Fruit fly (Drosophila melanogaster) whole organism, embryonic: ENCODE data around the gene TyrRS.

Experiments used
- ATbp ChIP-seq: fragments of 200-800 bp; sonication (Bioruptor generic); optimal IDR thresholded peaks from 2 replicates; lab custom pipeline; 2017; ENCODE audit warnings: missing biosample characterization, mild to moderate bottlenecking, missing genetic modification characterization, missing genetic modification reagents
- Asciz ChIP-seq: fragments of 200-800 bp; sonication (Bioruptor generic); optimal IDR thresholded peaks from 2 replicates; lab custom pipeline; 2017; ENCODE audit warnings: missing biosample characterization, mild to moderate bottlenecking, missing genetic modification characterization, missing genetic modification reagents
- Blimp-1 ChIP-seq: fragments of 200-800 bp; sonication (Bioruptor generic); optimal IDR thresholded peaks from 3 replicates; lab custom pipeline; 2018; ENCODE audit warnings: missing biosample characterization, missing genetic modification characterization, mild to moderate bottlenecking, moderate library complexity, missing genetic modification reagents
- CG11093 ChIP-seq: fragments of 200-800 bp; sonication (Bioruptor generic); IDR thresholded peaks from 3 replicates; pipeline ENCODE4 v1.3.6; 2022; ENCODE audit warnings: missing biosample characterization, missing genetic modification characterization
- CG11504 ChIP-seq: fragments of 200-800 bp; sonication (Bioruptor generic); optimal IDR thresholded peaks from 3 replicates; lab custom pipeline; 2019; ENCODE audit warnings: missing biosample characterization, mild to moderate bottlenecking, missing genetic modification characterization, moderate library complexity
- CG12071 ChIP-seq: fragments of 200-800 bp; sonication (Bioruptor generic); optimal IDR thresholded peaks from 3 replicates; lab custom pipeline; 2018; ENCODE audit warnings: missing biosample characterization, mild to moderate bottlenecking, missing genetic modification characterization
- CG14710 ChIP-seq: fragments of 200-800 bp; sonication (Bioruptor generic); optimal IDR thresholded peaks from 3 replicates; lab custom pipeline; 2019; ENCODE audit warnings: missing biosample characterization, mild to moderate bottlenecking, missing genetic modification characterization, moderate library complexity
- CG1529 ChIP-seq: fragments of 200-800 bp; sonication (Bioruptor generic); optimal IDR thresholded peaks from 3 replicates; lab custom pipeline; 2018; ENCODE audit warnings: missing biosample characterization, missing genetic modification characterization
- CG15601 ChIP-seq: fragments of 200-800 bp; sonication (Bioruptor generic); optimal IDR thresholded peaks from 3 replicates; lab custom pipeline; 2019; ENCODE audit warnings: missing biosample characterization, mild to moderate bottlenecking, missing genetic modification characterization, moderate library complexity
- CG1603 ChIP-seq: fragments of 200-800 bp; sonication (Bioruptor generic); optimal IDR thresholded peaks from 2 replicates; lab custom pipeline; 2019; ENCODE audit warnings: missing biosample characterization, mild to moderate bottlenecking, missing genetic modification characterization, moderate library complexity
- CG17568 ChIP-seq: fragments of 200-800 bp; sonication (Bioruptor generic); optimal IDR thresholded peaks from 2 replicates; lab custom pipeline; 2018; ENCODE audit warnings: missing biosample characterization, mild to moderate bottlenecking, missing genetic modification characterization, moderate library complexity
- CG1792 ChIP-seq: fragments of 200-800 bp; sonication (Bioruptor generic); optimal IDR thresholded peaks from 2 replicates; lab custom pipeline; 2016; ENCODE audit warnings: missing biosample characterization, missing genetic modification characterization
- CG18262 ChIP-seq: fragments of 200-800 bp; optimal IDR thresholded peaks from 3 replicates; lab custom pipeline; 2019; ENCODE audit warnings: missing biosample characterization, mild to moderate bottlenecking, missing genetic modification characterization, moderate library complexity
- CG2129 ChIP-seq: fragments of 200-800 bp; sonication (Bioruptor generic); IDR thresholded peaks from 2 replicates; pipeline ENCODE4 v1.3.6; 2022; ENCODE audit warnings: missing biosample characterization, missing genetic modification characterization; ENCODE audit not compliant: partially characterized antibody
- CG2678 ChIP-seq: fragments of 200-800 bp; sonication (Bioruptor generic); optimal IDR thresholded peaks from 3 replicates; lab custom pipeline; 2019; ENCODE audit warnings: missing biosample characterization, mild to moderate bottlenecking, missing genetic modification characterization, moderate library complexity
- CG3407 ChIP-seq: fragments of 200-800 bp; sonication (Bioruptor generic); optimal IDR thresholded peaks from 2 replicates; lab custom pipeline; 2018; ENCODE audit warnings: missing biosample characterization, mild to moderate bottlenecking, missing genetic modification characterization
- CG4707 ChIP-seq: fragments of 200-800 bp; sonication (Bioruptor generic); optimal IDR thresholded peaks from 2 replicates; lab custom pipeline; 2018; ENCODE audit warnings: missing biosample characterization, mild to moderate bottlenecking, missing genetic modification characterization, moderate library complexity
- CG5180 ChIP-seq: fragments of 200-800 bp; sonication (Bioruptor generic); optimal IDR thresholded peaks from 3 replicates; lab custom pipeline; 2017; ENCODE audit warnings: missing biosample characterization, missing genetic modification characterization, mild to moderate bottlenecking, moderate library complexity, missing genetic modification reagents
- CG6813 ChIP-seq: fragments of 200-800 bp; sonication (Bioruptor generic); optimal IDR thresholded peaks from 2 replicates; lab custom pipeline; 2017; ENCODE audit warnings: missing biosample characterization, missing genetic modification characterization, mild to moderate bottlenecking, moderate library complexity, missing genetic modification reagents
- CG9876 ChIP-seq: fragments of 200-800 bp; sonication (Bioruptor generic); optimal IDR thresholded peaks from 2 replicates; lab custom pipeline; 2016; ENCODE audit warnings: missing biosample characterization, missing genetic modification characterization
- CoRest ChIP-seq: fragments of 200-800 bp; sonication (Bioruptor generic); optimal IDR thresholded peaks from 3 replicates; lab custom pipeline; 2018; ENCODE audit warnings: missing biosample characterization, mild to moderate bottlenecking, missing genetic modification characterization, moderate library complexity
- D ChIP-seq, 2 experiments: fragments of 200-800 bp in 1 of 2; fragments of >200 bp in 1 of 2; sonication (Bioruptor generic) in 1 of 2; optimal IDR thresholded peaks; 2 replicates in 1 of 2; 3 replicates in 1 of 2; lab custom pipeline; 2017; ENCODE audit warnings: mild to moderate bottlenecking in 1 of 2, missing biosample characterization in 1 of 2, missing genetic modification characterization in 1 of 2, missing genetic modification reagents in 1 of 2
- Dad ChIP-seq: fragments of 200-800 bp; sonication (Bioruptor generic); optimal IDR thresholded peaks from 3 replicates; lab custom pipeline; 2016; ENCODE audit warnings: missing biosample characterization, missing genetic modification characterization
- Dip2 ChIP-seq: fragments of 200-800 bp; sonication (Bioruptor generic); IDR thresholded peaks from 2 replicates; pipeline ENCODE4 v1.3.6; 2022; ENCODE audit warnings: missing biosample characterization, missing genetic modification characterization
- Elba2 ChIP-seq: fragments of 200-800 bp; sonication (Bioruptor generic); optimal IDR thresholded peaks from 3 replicates; lab custom pipeline; 2016; ENCODE audit warnings: missing biosample characterization, missing genetic modification characterization
- Ets65A ChIP-seq: fragments of 200-800 bp; sonication (Bioruptor generic); peaks from one replicate; lab custom pipeline; 2016; ENCODE audit warnings: missing biosample characterization, missing genetic modification characterization
- HHEX ChIP-seq: fragments of 200-800 bp; sonication (Bioruptor generic); optimal IDR thresholded peaks from 3 replicates; lab custom pipeline; 2017; ENCODE audit warnings: missing biosample characterization, mild to moderate bottlenecking, missing genetic modification characterization, missing genetic modification reagents
- Hr39 ChIP-seq: fragments of >200 bp; optimal IDR thresholded peaks from 2 replicates; lab custom pipeline; 2017
- MTF-1 ChIP-seq: fragments of 200-800 bp; sonication (Bioruptor generic); optimal IDR thresholded peaks from 2 replicates; lab custom pipeline; 2018; ENCODE audit warnings: missing biosample characterization, mild to moderate bottlenecking, missing genetic modification characterization, borderline replicate concordance
- Oaz ChIP-seq: fragments of 200-800 bp; sonication (Bioruptor generic); IDR thresholded peaks from 2 replicates; pipeline ENCODE4 v1.3.6; 2022; ENCODE audit warnings: missing biosample characterization, missing genetic modification characterization
- PHDP ChIP-seq: fragments of 200-800 bp; sonication (Bioruptor generic); optimal IDR thresholded peaks from 3 replicates; lab custom pipeline; 2018; ENCODE audit warnings: missing biosample characterization, mild to moderate bottlenecking, missing genetic modification characterization, moderate library complexity
- Sox100B ChIP-seq: fragments of 200-800 bp; sonication (Bioruptor generic); optimal IDR thresholded peaks from 3 replicates; lab custom pipeline; 2018; ENCODE audit warnings: missing biosample characterization, mild to moderate bottlenecking, missing genetic modification characterization
- Trl ChIP-seq, 3 experiments: fragments of >200 bp in 2 of 3; fragments of 200-800 bp in 1 of 3; sonication (Bioruptor generic) in 1 of 3; optimal IDR thresholded peaks; 2 replicates in 1 of 3; 3 replicates in 2 of 3; lab custom pipeline; 2016 to 2017; ENCODE audit warnings: missing biosample characterization in 1 of 3, missing genetic modification characterization in 1 of 3
- YL-1 ChIP-seq: fragments of 200-800 bp; sonication (Bioruptor generic); optimal IDR thresholded peaks from 3 replicates; lab custom pipeline; 2017; ENCODE audit warnings: missing biosample characterization, mild to moderate bottlenecking, missing genetic modification characterization
- al ChIP-seq: fragments of 200-800 bp; sonication (Bioruptor generic); IDR thresholded peaks from 2 replicates; pipeline ENCODE4 v1.3.6; 2022; ENCODE audit warnings: missing biosample characterization, missing genetic modification characterization
- bsh ChIP-seq, 2 experiments: fragments of 200-800 bp; sonication (Bioruptor generic); optimal IDR thresholded peaks; 2 replicates each; lab custom pipeline; 2017 to 2018; ENCODE audit warnings: mild to moderate bottlenecking in 2 of 2, missing biosample characterization in 2 of 2, missing genetic modification characterization in 2 of 2, moderate library complexity in 1 of 2
- chinmo ChIP-seq: fragments of 200-800 bp; sonication (Bioruptor generic); IDR thresholded peaks from 4 replicates; pipeline ENCODE4 v1.3.6; 2022; ENCODE audit warnings: missing biosample characterization, missing genetic modification characterization; ENCODE audit not compliant: partially characterized antibody
- dmrt99B ChIP-seq: fragments of 200-800 bp; sonication (Bioruptor generic); optimal IDR thresholded peaks from 2 replicates; lab custom pipeline; 2018; ENCODE audit warnings: missing biosample characterization, mild to moderate bottlenecking, missing genetic modification characterization, moderate library complexity
- kni ChIP-seq: fragments of 200-800 bp; sonication (Bioruptor generic); optimal IDR thresholded peaks from 3 replicates; lab custom pipeline; 2017; ENCODE audit warnings: mild to moderate bottlenecking, missing biosample characterization, missing genetic modification reagents, missing genetic modification characterization
- lab ChIP-seq: fragments of 200-800 bp; sonication (Bioruptor generic); optimal IDR thresholded peaks from 3 replicates; lab custom pipeline; 2017; ENCODE audit warnings: missing biosample characterization, missing genetic modification characterization, mild to moderate bottlenecking, moderate library complexity, missing genetic modification reagents
- nau ChIP-seq: fragments of 200-800 bp; sonication (Bioruptor generic); optimal IDR thresholded peaks from 3 replicates; lab custom pipeline; 2017; ENCODE audit warnings: missing biosample characterization, mild to moderate bottlenecking, missing genetic modification characterization, missing genetic modification reagents
- nerfin-2 ChIP-seq: fragments of 200-800 bp; sonication (Bioruptor generic); IDR thresholded peaks from 2 replicates; pipeline ENCODE4 v1.3.6; 2022; ENCODE audit warnings: missing biosample characterization, missing genetic modification characterization; ENCODE audit not compliant: partially characterized antibody
- odd ChIP-seq: fragments of 200-800 bp; sonication (Bioruptor generic); optimal IDR thresholded peaks from 2 replicates; lab custom pipeline; 2017; ENCODE audit warnings: missing biosample characterization, mild to moderate bottlenecking, missing genetic modification characterization
- pnt ChIP-seq: fragments of 200-800 bp; sonication (Bioruptor generic); optimal IDR thresholded peaks from 3 replicates; lab custom pipeline; 2016; ENCODE audit warnings: missing biosample characterization, missing genetic modification characterization
- sima ChIP-seq: fragments of 200-800 bp; sonication (Bioruptor generic); optimal IDR thresholded peaks from 2 replicates; lab custom pipeline; 2016; ENCODE audit warnings: missing biosample characterization, missing genetic modification characterization
- sqz ChIP-seq: fragments of 200-800 bp; sonication (Bioruptor generic); optimal IDR thresholded peaks from 3 replicates; lab custom pipeline; 2018; ENCODE audit warnings: missing biosample characterization, mild to moderate bottlenecking, missing genetic modification characterization
- trem ChIP-seq: fragments of 200-800 bp; optimal IDR thresholded peaks from 3 replicates; lab custom pipeline; 2019; ENCODE audit warnings: missing biosample characterization, mild to moderate bottlenecking, missing genetic modification characterization, moderate library complexity

The TyrRS gene

DNA sequence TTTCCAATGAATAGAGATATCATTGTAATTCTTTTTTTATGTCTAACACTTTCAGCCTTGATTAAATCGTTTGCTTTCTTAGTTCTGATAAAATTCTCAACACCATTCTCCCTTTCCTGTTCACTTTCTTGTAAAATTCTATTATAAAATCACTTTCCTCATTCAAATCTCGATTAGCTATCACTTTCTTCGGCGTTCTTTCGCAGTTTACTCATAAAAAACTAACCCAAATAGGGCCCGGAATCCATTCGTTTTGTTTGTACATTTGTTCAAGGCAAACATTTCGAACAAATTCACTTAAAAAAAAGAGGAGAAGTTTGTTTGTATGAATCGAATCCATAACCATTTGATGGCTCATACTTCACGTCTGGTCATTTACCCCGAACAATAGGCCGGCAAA is 14.5 kb upstream of the TyrRS start (continued):
- TF ChIP-seq al (GFP tag; lab: Robert Waterston, UW) = no peak
- no peak for TF ChIP-seq CoRest (tag; lab: Kevin White, UChicago)
- TF ChIP-seq YL-1 (GFP tag; lab: Kevin White, UChicago) = no peak
- peak; percentile 3 for TF ChIP-seq CG6813
- no peak for TF ChIP-seq chinmo (GFP tag; lab: Robert Waterston, UW)
- no peak for TF ChIP-seq Oaz (GFP tag; lab: Robert Waterston, UW)
- TF ChIP-seq Dad (GFP tag; lab: Kevin White, UChicago) = no peak
- TF ChIP-seq trem (tag; lab: Kevin White, UChicago) = no peak
- no peak for TF ChIP-seq Hr39 (lab: Kevin White, UChicago)

DNA sequence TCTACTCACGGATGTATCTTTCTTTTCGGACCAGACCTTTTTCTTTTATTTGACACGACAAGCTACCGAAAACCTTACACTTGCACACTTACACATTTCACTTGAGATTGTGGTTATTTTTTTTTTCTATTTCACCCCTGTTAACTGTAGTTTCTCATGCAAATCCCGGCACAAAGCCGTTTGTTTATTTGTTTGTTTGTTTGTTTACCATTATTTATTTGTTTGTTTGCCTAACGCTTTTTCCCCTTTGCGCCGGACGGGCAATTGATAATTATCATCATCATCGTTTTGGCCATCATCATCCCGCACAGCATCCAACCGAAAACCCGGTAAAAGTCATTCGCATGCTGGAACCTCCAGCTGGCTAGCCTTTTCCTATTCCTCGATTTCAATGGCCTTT is 12.0 kb upstream of the TyrRS start:
- TF ChIP-seq kni (GFP tag; lab: Kevin White, UChicago) (peak; percentile 1), pnt (GFP tag; lab: Kevin White, UChicago) (no peak), D (optimal IDR thresholded peaks at IDR 0.05; lab: Kevin White, UChicago) (no peak), D (GFP tag; optimal IDR thresholded peaks at IDR 0.05; lab: Kevin White, UChicago) (peak; percentile 32), CG11504 (tag; lab: Kevin White, UChicago) (peak; percentile 9), CG5180 (GFP tag; lab: Kevin White, UChicago) (peak; percentile 26), sima (GFP tag; lab: Kevin White, UChicago) (no peak), CG17568 (GFP tag; lab: Kevin White, UChicago) (peak; percentile 27), CG1603 (tag; lab: Kevin White, UChicago) (peak; percentile 1), Trl (optimal IDR thresholded peaks at IDR 0.05; lab: Kevin White, UChicago) (no peak), Trl (GFP tag; optimal IDR thresholded peaks at IDR 0.05; lab: Kevin White, UChicago) (no peak), Ets65A (GFP tag; lab: Kevin White, UChicago) (peak; percentile 86), Elba2 (GFP tag; lab: Kevin White, UChicago) (no peak), CG12071 (GFP tag; lab: Kevin White, UChicago) (peak; percentile 26), CG4707 (GFP tag; lab: Kevin White, UChicago) (peak; percentile 12), Asciz (GFP tag; lab: Kevin White, UChicago) (peak; percentile 67), CG1529 (GFP tag; lab: Kevin White, UChicago) (peak; percentile 8), HHEX (GFP tag; lab: Kevin White, UChicago) (peak; percentile 15), bsh (GFP tag; optimal IDR thresholded peaks at IDR 0.05; lab: Kevin White, UChicago) (peak in 1 of 2 experiments; percentile 23), CG6813 (peak; percentile 36), CG11093 (GFP tag; lab: Robert Waterston, UW) (no peak), CG15601 (peak; percentile 42), CG3407 (GFP tag; lab: Kevin White, UChicago) (peak; percentile 15), dmrt99B (tag; lab: Kevin White, UChicago) (peak; percentile 18), lab (peak; percentile 15), CG2678 (tag; lab: Kevin White, UChicago) (peak; percentile 29), MTF-1 (GFP tag; lab: Kevin White, UChicago) (no peak), sqz (GFP tag; lab: Kevin White, UChicago) (peak; percentile 29), CG9876 (GFP tag; lab: Kevin White, UChicago) (no peak), Dip2 (no peak), Blimp-1 (peak; percentile 32), ATbp (GFP tag; lab: Kevin White, UChicago) (peak; percentile 60), odd (GFP tag; lab: Kevin White, UChicago) (peak; percentile 0), CG2129 (GFP tag; lab: Robert Waterston, UW) (no peak), Sox100B (GFP tag; lab: Kevin White, UChicago) (peak; percentile 8), CG1792 (GFP tag; lab: Kevin White, UChicago) (no peak), CG18262 (peak; percentile 16), PHDP (peak; percentile 9), CG14710 (tag; lab: Kevin White, UChicago) (peak; percentile 3), nau (GFP tag; lab: Kevin White, UChicago) (peak; percentile 24), nerfin-2 (GFP tag; lab: Robert Waterston, UW) (no peak)
